Fruit fly (Drosophila melanogaster): ENCODE data around the gene CG9689.
A peak's percentile ranks its signal among the peaks of the same experiment; 100 is the strongest.

Gene CG9689

DNA sequence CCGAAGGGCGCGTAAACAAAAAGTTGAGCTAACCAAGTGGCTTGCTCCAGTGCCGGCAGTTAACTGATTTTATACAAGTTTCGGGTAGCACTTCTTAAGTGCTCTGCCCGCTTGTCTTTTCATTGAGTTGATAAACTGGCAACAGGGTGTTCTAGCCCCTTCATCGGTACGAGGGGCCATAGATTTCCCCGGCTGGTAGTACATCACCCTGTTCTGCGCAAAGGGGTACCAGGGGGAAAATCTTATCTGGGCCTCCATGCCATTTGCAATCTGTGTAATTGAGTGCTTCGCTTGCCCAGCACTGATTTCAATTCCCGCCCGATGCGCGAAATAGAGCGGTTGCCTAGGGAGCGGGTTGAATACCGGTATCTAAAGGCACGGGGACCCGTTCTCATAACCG is 10.1 kb upstream of the CG9689 start, which contains the start of gene CG45061 (continued):
- TF ChIP-seq CG17361 (GFP tag; IDR thresholded peaks at IDR 0.05) (no peak), corto (GFP tag; optimal IDR thresholded peaks at IDR 0.05) (no peak), CG31224 (GFP tag; IDR thresholded peaks at IDR 0.05) (no peak), CG34376 (GFP tag; optimal IDR thresholded peaks at IDR 0.05) (peak; percentile 13), crol (GFP tag; IDR thresholded peaks at IDR 0.05) (peak; percentile 48), Trl (optimal IDR thresholded peaks at IDR 0.05) (no peak), Trl (GFP tag; optimal IDR thresholded peaks at IDR 0.05) (no peak), Ets65A (GFP tag) (no peak), mam (GFP tag; optimal IDR thresholded peaks at IDR 0.05) (peak; percentile 12), Hand (GFP tag; optimal IDR thresholded peaks at IDR 0.05) (no peak), Taf1 (GFP tag; IDR thresholded peaks at IDR 0.05) (no peak), Nf-YA (GFP tag; IDR thresholded peaks at IDR 0.05) (0 out of 2 replicates have a peak, but pooled peaks have one; percentile 8), mirr (GFP tag; optimal IDR thresholded peaks at IDR 0.05) (peak; percentile 77), CG1792 (GFP tag; optimal IDR thresholded peaks at IDR 0.05) (no peak), CG14014 (GFP tag; IDR thresholded peaks at IDR 0.05) (peak; percentile 22; the same call in 1 of the 2 replicates), hbn (GFP tag; IDR thresholded peaks at IDR 0.05; ENCODE audit: partially characterized antibody) (no peak), CG2678 (tag; optimal IDR thresholded peaks at IDR 0.05) (peak; percentile 8), CG10209 (GFP tag; optimal IDR thresholded peaks at IDR 0.05) (no peak), onecut (GFP tag; IDR thresholded peaks at IDR 0.05) (no peak), her (GFP tag; optimal IDR thresholded peaks at IDR 0.05) (no peak), Abd-B (GFP tag; optimal IDR thresholded peaks at IDR 0.05) (no peak), CG10543 (GFP tag; optimal IDR thresholded peaks at IDR 0.05) (peak; percentile 57), lab (GFP tag; optimal IDR thresholded peaks at IDR 0.05) (peak; percentile 72), cas (GFP tag; IDR thresholded peaks at IDR 0.05) (no peak), Usf (GFP tag; optimal IDR thresholded peaks at IDR 0.05) (no peak), Oaz (GFP tag; IDR thresholded peaks at IDR 0.05) (no peak), BtbVII (GFP tag; optimal IDR thresholded peaks at IDR 0.05) (no peak), grau (tag; optimal IDR thresholded peaks at IDR 0.05) (no peak), pho (GFP tag; optimal IDR thresholded peaks at IDR 0.05) (no peak), CG13287 (GFP tag; IDR thresholded peaks at IDR 0.05; ENCODE audit: partially characterized antibody) (no peak), Med (GFP tag) (peak; percentile 82), pros (GFP tag; optimal IDR thresholded peaks at IDR 0.05) (no peak), CG6254 (GFP tag; optimal IDR thresholded peaks at IDR 0.05) (no peak), danr (GFP tag; IDR thresholded peaks at IDR 0.05) (no peak), NFAT (GFP tag; IDR thresholded peaks at IDR 0.05) (0 out of 2 replicates have a peak, but pooled peaks have one; percentile 39), tll (GFP tag; optimal IDR thresholded peaks at IDR 0.05) (no peak), Atf6 (GFP tag; IDR thresholded peaks at IDR 0.05) (0 out of 2 replicates have a peak, but pooled peaks have one; percentile 38), Neu2 (GFP tag; optimal IDR thresholded peaks at IDR 0.05; ENCODE audit: borderline replicate concordance) (no peak), org-1 (GFP tag; optimal IDR thresholded peaks at IDR 0.05) (no peak), ems (GFP tag; optimal IDR thresholded peaks at IDR 0.05) (no peak), HLHmδ (GFP tag; optimal IDR thresholded peaks at IDR 0.05) (no peak), CG12104 (GFP tag; optimal IDR thresholded peaks at IDR 0.05) (no peak), CG9932 (GFP tag; IDR thresholded peaks at IDR 0.05) (peak; percentile 40), CG17912 (GFP tag; optimal IDR thresholded peaks at IDR 0.05) (no peak), Bdp1 (GFP tag; optimal IDR thresholded peaks at IDR 0.05) (no peak), chm (GFP tag; IDR thresholded peaks at IDR 0.05) (no peak), CG7786 (GFP tag; optimal IDR thresholded peaks at IDR 0.05) (no peak), ATbp (GFP tag; optimal IDR thresholded peaks at IDR 0.05) (no peak), CG16813 (GFP tag; IDR thresholded peaks at IDR 0.05; ENCODE audit: partially characterized antibody) (no peak), CG12769 (tag; optimal IDR thresholded peaks at IDR 0.05) (peak; percentile 71), Optix (GFP tag; IDR thresholded peaks at IDR 0.05) (no peak), pb (GFP tag; optimal IDR thresholded peaks at IDR 0.05) (no peak)
